Fruit fly (Drosophila melanogaster) whole organism, embryonic: ENCODE data around the gene Adgf-C.

Experiments used
- ATbp ChIP-seq: fragments of 200-800 bp; sonication (Bioruptor generic); optimal IDR thresholded peaks from 2 replicates; lab custom pipeline; 2017; ENCODE audit warnings: missing biosample characterization, mild to moderate bottlenecking, missing genetic modification characterization, missing genetic modification reagents
- Ada2b ChIP-seq: fragments of 200-800 bp; sonication (Bioruptor generic); IDR thresholded peaks from 2 replicates; pipeline ENCODE4 v1.3.6; 2022; ENCODE audit warnings: missing biosample characterization, missing genetic modification characterization
- Atf-2 ChIP-seq: fragments of 200-800 bp; sonication (Bioruptor generic); optimal IDR thresholded peaks from 2 replicates; lab custom pipeline; 2016; ENCODE audit warnings: missing biosample characterization, missing genetic modification characterization
- Bteb2 ChIP-seq: fragments of 200-800 bp; sonication (Bioruptor generic); optimal IDR thresholded peaks from 2 replicates; lab custom pipeline; 2016; ENCODE audit warnings: missing biosample characterization, missing genetic modification characterization
- CG10209 ChIP-seq: fragments of 200-800 bp; sonication (Bioruptor generic); optimal IDR thresholded peaks from 3 replicates; lab custom pipeline; 2017; ENCODE audit warnings: missing biosample characterization, mild to moderate bottlenecking, missing genetic modification characterization, missing genetic modification reagents
- CG10959 ChIP-seq: fragments of 200-800 bp; sonication (Bioruptor generic); IDR thresholded peaks from 2 replicates; pipeline ENCODE4 v1.3.6; 2022; ENCODE audit warnings: missing biosample characterization, missing genetic modification characterization
- CG11723 ChIP-seq: fragments of 200-800 bp; sonication (Bioruptor generic); optimal IDR thresholded peaks from 2 replicates; lab custom pipeline; 2017; ENCODE audit warnings: missing biosample characterization, mild to moderate bottlenecking, missing genetic modification characterization
- CG13287 ChIP-seq: fragments of 200-800 bp; sonication (Bioruptor generic); IDR thresholded peaks from 2 replicates; pipeline ENCODE4 v1.3.6; 2022; ENCODE audit warnings: missing biosample characterization, missing genetic modification characterization; ENCODE audit not compliant: partially characterized antibody
- CG13624 ChIP-seq: fragments of 200-800 bp; sonication (Bioruptor generic); optimal IDR thresholded peaks from 2 replicates; lab custom pipeline; 2016; ENCODE audit warnings: missing biosample characterization, missing genetic modification characterization
- CG14014 ChIP-seq: fragments of 200-800 bp; sonication (Bioruptor generic); IDR thresholded peaks from 2 replicates; pipeline ENCODE4 v1.3.6; 2022; ENCODE audit warnings: missing biosample characterization, missing genetic modification characterization
- CG14050 ChIP-seq: fragments of 200-800 bp; sonication (Bioruptor generic); IDR thresholded peaks from 3 replicates; pipeline ENCODE4 v1.3.6; 2022; ENCODE audit warnings: missing biosample characterization, missing genetic modification characterization
- CG15269 ChIP-seq: fragments of 200-800 bp; sonication (Bioruptor generic); optimal IDR thresholded peaks from 2 replicates; lab custom pipeline; 2018; ENCODE audit warnings: missing biosample characterization, mild to moderate bottlenecking, missing genetic modification characterization, moderate library complexity
- CG15601 ChIP-seq: fragments of 200-800 bp; sonication (Bioruptor generic); optimal IDR thresholded peaks from 3 replicates; lab custom pipeline; 2019; ENCODE audit warnings: missing biosample characterization, mild to moderate bottlenecking, missing genetic modification characterization, moderate library complexity
- CG1602 ChIP-seq: fragments of 200-800 bp; sonication (Bioruptor generic); optimal IDR thresholded peaks from 3 replicates; lab custom pipeline; 2016; ENCODE audit warnings: missing biosample characterization, missing genetic modification characterization
- CG1603 ChIP-seq: fragments of 200-800 bp; sonication (Bioruptor generic); optimal IDR thresholded peaks from 2 replicates; lab custom pipeline; 2019; ENCODE audit warnings: missing biosample characterization, mild to moderate bottlenecking, missing genetic modification characterization, moderate library complexity
- CG1647 ChIP-seq: fragments of 200-800 bp; sonication (Bioruptor generic); optimal IDR thresholded peaks from 3 replicates; lab custom pipeline; 2016; ENCODE audit warnings: missing biosample characterization, missing genetic modification characterization
- CG2199 ChIP-seq: fragments of 200-800 bp; sonication (Bioruptor generic); IDR thresholded peaks from 3 replicates; pipeline ENCODE4 v1.3.6; 2022; ENCODE audit warnings: missing biosample characterization, missing genetic modification characterization
- CG2875 ChIP-seq: fragments of 200-800 bp; sonication (Bioruptor generic); optimal IDR thresholded peaks from 2 replicates; lab custom pipeline; 2017; ENCODE audit warnings: missing biosample characterization, mild to moderate bottlenecking, missing genetic modification characterization, missing genetic modification reagents
- CG6683 ChIP-seq: fragments of 200-800 bp; sonication (Bioruptor generic); optimal IDR thresholded peaks from 2 replicates; lab custom pipeline; 2017; ENCODE audit warnings: missing biosample characterization, mild to moderate bottlenecking, missing genetic modification characterization, missing genetic modification reagents
- CG6813 ChIP-seq: fragments of 200-800 bp; sonication (Bioruptor generic); optimal IDR thresholded peaks from 2 replicates; lab custom pipeline; 2017; ENCODE audit warnings: missing biosample characterization, missing genetic modification characterization, mild to moderate bottlenecking, moderate library complexity, missing genetic modification reagents
- CG7372 ChIP-seq: fragments of 200-800 bp; sonication (Bioruptor generic); IDR thresholded peaks from 2 replicates; pipeline ENCODE4 v1.3.6; 2022; ENCODE audit warnings: missing biosample characterization, missing genetic modification characterization
- CG9437 ChIP-seq: fragments of 200-800 bp; sonication (Bioruptor generic); optimal IDR thresholded peaks from 2 replicates; lab custom pipeline; 2018; ENCODE audit warnings: missing biosample characterization, mild to moderate bottlenecking, missing genetic modification characterization
- CG9932 ChIP-seq: fragments of 200-800 bp; sonication (Bioruptor generic); IDR thresholded peaks from 2 replicates; pipeline ENCODE4 v1.3.6; 2022; ENCODE audit warnings: missing biosample characterization, missing genetic modification characterization
- Doc3 ChIP-seq: fragments of 200-800 bp; sonication (Bioruptor generic); IDR thresholded peaks from 3 replicates; pipeline ENCODE4 v1.3.6; 2022; ENCODE audit warnings: missing biosample characterization, missing genetic modification characterization; ENCODE audit not compliant: partially characterized antibody
- Ets97D ChIP-seq: fragments of 200-800 bp; sonication (Bioruptor generic); optimal IDR thresholded peaks from 3 replicates; lab custom pipeline; 2016; ENCODE audit warnings: missing biosample characterization, missing genetic modification characterization
- Kr ChIP-seq: fragments of 200-800 bp; sonication (Bioruptor generic); optimal IDR thresholded peaks from 2 replicates; lab custom pipeline; 2017; ENCODE audit warnings: missing biosample characterization, mild to moderate bottlenecking, missing genetic modification characterization
- Nf-YA ChIP-seq: fragments of 200-800 bp; sonication (Bioruptor generic); IDR thresholded peaks from 2 replicates; pipeline ENCODE4 v1.3.6; 2022; ENCODE audit warnings: missing biosample characterization, missing genetic modification characterization
- Optix ChIP-seq: fragments of 200-800 bp; sonication (Bioruptor generic); IDR thresholded peaks from 3 replicates; pipeline ENCODE4 v1.3.6; 2022; ENCODE audit warnings: missing biosample characterization, missing genetic modification characterization
- Sin3A ChIP-seq: fragments of >200 bp; optimal IDR thresholded peaks from 2 replicates; lab custom pipeline; 2018
- TFAM ChIP-seq: fragments of 200-800 bp; sonication (Bioruptor generic); optimal IDR thresholded peaks from 2 replicates; lab custom pipeline; 2017; ENCODE audit warnings: missing biosample characterization, missing genetic modification characterization, inconsistent platforms
- Trl ChIP-seq, 3 experiments: fragments of >200 bp in 2 of 3; fragments of 200-800 bp in 1 of 3; sonication (Bioruptor generic) in 1 of 3; optimal IDR thresholded peaks; 2 replicates in 1 of 3; 3 replicates in 2 of 3; lab custom pipeline; 2016 to 2017; ENCODE audit warnings: missing biosample characterization in 1 of 3, missing genetic modification characterization in 1 of 3
- aop ChIP-seq: fragments of 200-800 bp; sonication (Bioruptor generic); IDR thresholded peaks from 2 replicates; pipeline ENCODE4 v1.3.6; 2022; ENCODE audit warnings: missing biosample characterization, missing genetic modification characterization
- bsh ChIP-seq, 2 experiments: fragments of 200-800 bp; sonication (Bioruptor generic); optimal IDR thresholded peaks; 2 replicates each; lab custom pipeline; 2017 to 2018; ENCODE audit warnings: mild to moderate bottlenecking in 2 of 2, missing biosample characterization in 2 of 2, missing genetic modification characterization in 2 of 2, moderate library complexity in 1 of 2
- chm ChIP-seq: fragments of 200-800 bp; sonication (Bioruptor generic); IDR thresholded peaks from 2 replicates; pipeline ENCODE4 v1.3.6; 2022; ENCODE audit warnings: missing biosample characterization, missing genetic modification characterization
- ci ChIP-seq: fragments of 200-800 bp; sonication (Bioruptor generic); IDR thresholded peaks from 3 replicates; pipeline ENCODE4 v1.3.6; 2022; ENCODE audit warnings: missing biosample characterization, missing genetic modification characterization
- croc ChIP-seq: fragments of 200-800 bp; sonication (Bioruptor generic); conservative IDR thresholded peaks from 3 replicates; pipeline ENCODE4 v1.3.6; 2022; ENCODE audit warnings: missing biosample characterization, missing genetic modification characterization
- fd102C ChIP-seq: fragments of 200-800 bp; sonication (Bioruptor generic); optimal IDR thresholded peaks from 2 replicates; lab custom pipeline; 2018; ENCODE audit warnings: missing biosample characterization, mild to moderate bottlenecking, missing genetic modification characterization, moderate library complexity
- gt ChIP-seq: fragments of 200-800 bp; sonication (Bioruptor generic); IDR thresholded peaks from 2 replicates; pipeline ENCODE4 v1.3.6; 2022; ENCODE audit warnings: missing biosample characterization, missing genetic modification characterization
- ham ChIP-seq: fragments of 200-800 bp; sonication (Bioruptor generic); IDR thresholded peaks from 2 replicates; pipeline ENCODE4 v1.3.6; 2022; ENCODE audit warnings: missing biosample characterization, missing genetic modification characterization
- hth ChIP-seq: fragments of >200 bp; optimal IDR thresholded peaks from 2 replicates; lab custom pipeline; 2017; ENCODE audit warnings: inconsistent platforms
- pan ChIP-seq, 4 experiments: fragments of >200 bp in 3 of 4; fragments of 200-800 bp in 1 of 4; sonication (Bioruptor generic) in 1 of 4; optimal IDR thresholded peaks in 3 of 4; IDR thresholded peaks in 1 of 4; 2 replicates each; pipeline versions ENCODE4 v1.3.6 to Lab custom; 2017 to 2022; ENCODE audit warnings: missing biosample characterization in 2 of 4, missing genetic modification characterization in 2 of 4, mixed read lengths in 1 of 4
- pho ChIP-seq: fragments of 200-800 bp; sonication (Bioruptor generic); optimal IDR thresholded peaks from 2 replicates; lab custom pipeline; 2016; ENCODE audit warnings: missing biosample characterization, missing genetic modification characterization
- prd ChIP-seq, 3 experiments: fragments of >200 bp in 2 of 3; fragments of 200-800 bp in 1 of 3; sonication (Bioruptor generic) in 1 of 3; optimal IDR thresholded peaks in 2 of 3; IDR thresholded peaks in 1 of 3; 2 replicates in 2 of 3; 3 replicates in 1 of 3; pipeline versions ENCODE4 v1.3.6 to Lab custom; 2017 to 2022; ENCODE audit warnings: missing biosample characterization in 1 of 3, missing genetic modification characterization in 1 of 3
- sens ChIP-seq: fragments of 200-800 bp; sonication (Bioruptor generic); peaks from one replicate; lab custom pipeline; 2016; ENCODE audit warnings: missing biosample characterization, missing genetic modification characterization
- sima ChIP-seq: fragments of 200-800 bp; sonication (Bioruptor generic); optimal IDR thresholded peaks from 2 replicates; lab custom pipeline; 2016; ENCODE audit warnings: missing biosample characterization, missing genetic modification characterization
- sna ChIP-seq: fragments of 200-800 bp; sonication (Bioruptor generic); IDR thresholded peaks from 2 replicates; pipeline ENCODE4 v1.3.6; 2022; ENCODE audit warnings: missing biosample characterization, missing genetic modification characterization; ENCODE audit not compliant: partially characterized antibody
- tgo ChIP-seq: fragments of 200-800 bp; sonication (Bioruptor generic); IDR thresholded peaks from 3 replicates; pipeline ENCODE4 v1.3.6; 2022; ENCODE audit warnings: missing biosample characterization, missing genetic modification characterization
- tin ChIP-seq: fragments of 200-800 bp; sonication (Bioruptor generic); optimal IDR thresholded peaks from 3 replicates; lab custom pipeline; 2016; ENCODE audit warnings: missing biosample characterization, missing genetic modification characterization
- toy ChIP-seq: fragments of 200-800 bp; sonication (Bioruptor generic); IDR thresholded peaks from 2 replicates; pipeline ENCODE4 v1.3.6; 2022; ENCODE audit warnings: missing biosample characterization, missing genetic modification characterization
- usp ChIP-seq: fragments of >200 bp; optimal IDR thresholded peaks from 2 replicates; lab custom pipeline; 2017; ENCODE audit warnings: missing biosample characterization, missing genetic modification characterization

Adgf-C gene

dm6 chr3R:13716827-13717226 lies 10.3 kb downstream of the Adgf-C start (continued):
- TF ChIP-seq bsh (GFP tag; optimal IDR thresholded peaks at IDR 0.05; lab: Kevin White, UChicago) (peak; percentile 30 to 61), Doc3 (no peak), fd102C (GFP tag; lab: Kevin White, UChicago) (no peak), CG15601 (tag; lab: Kevin White, UChicago) (no peak), CG15269 (tag; lab: Kevin White, UChicago) (no peak), CG1603 (peak; percentile 62), aop (peak; percentile 21; the same call in 1 of the 2 replicates), CG11723 (no peak), CG14050 (GFP tag; lab: Robert Waterston, UW) (peak; percentile 35; the same call in 1 of the 3 replicates), chm (GFP tag; lab: Robert Waterston, UW) (no peak), usp (no peak), pho (GFP tag; lab: Kevin White, UChicago) (no peak), sens (GFP tag; lab: Kevin White, UChicago) (peak; percentile 77), gt (GFP tag; lab: Robert Waterston, UW) (peak; percentile 27; the same call in 1 of the 2 replicates), Nf-YA (GFP tag; lab: Robert Waterston, UW) (peak; percentile 46; the same call in 1 of the 2 replicates), CG10209 (GFP tag; lab: Kevin White, UChicago) (no peak), CG2199 (GFP tag; lab: Robert Waterston, UW) (no peak), CG13287 (GFP tag; lab: Robert Waterston, UW) (no peak), TFAM (GFP tag; lab: Kevin White, UChicago) (no peak), Sin3A (lab: Kevin White, UChicago) (no peak), CG9437 (GFP tag; lab: Kevin White, UChicago) (no peak), ATbp (peak; percentile 24), Kr (GFP tag; lab: Kevin White, UChicago) (no peak), CG1647 (peak; percentile 32), ci (GFP tag; lab: Robert Waterston, UW) (peak; percentile 71; the same call in 1 of the 3 replicates), Bteb2 (GFP tag; lab: Kevin White, UChicago) (no peak), sna (GFP tag; lab: Robert Waterston, UW) (no peak), CG7372 (0 out of 2 replicates have a peak, but pooled peaks have one; percentile 29), croc (no peak), hth (no peak), pan (optimal IDR thresholded peaks at IDR 0.05; lab: Kevin White, UChicago) (no peak), pan (GFP tag; optimal IDR thresholded peaks at IDR 0.05 in 1 of 2, IDR thresholded peaks at IDR 0.05 in 1 of 2) (no peak), CG9932 (GFP tag; lab: Robert Waterston, UW) (no peak), CG2875 (GFP tag; lab: Kevin White, UChicago) (peak; percentile 31), CG13624 (GFP tag; lab: Kevin White, UChicago) (peak; percentile 39), Atf-2 (GFP tag; lab: Kevin White, UChicago) (no peak), CG10959 (GFP tag; lab: Robert Waterston, UW) (0 out of 2 replicates have a peak, but pooled peaks have one; percentile 15), Ada2b (no peak), Optix (GFP tag; lab: Robert Waterston, UW) (0 out of 3 replicates have a peak, but pooled peaks have one; percentile 24), CG14014 (GFP tag; lab: Robert Waterston, UW) (peak; percentile 31; the same call in 1 of the 2 replicates), tgo (GFP tag; lab: Robert Waterston, UW) (no peak), toy (GFP tag; lab: Robert Waterston, UW) (no peak), CG6683 (GFP tag; lab: Kevin White, UChicago) (no peak), tin (no peak), prd (optimal IDR thresholded peaks at IDR 0.05; lab: Kevin White, UChicago) (no peak), prd (GFP tag; IDR thresholded peaks at IDR 0.05; lab: Robert Waterston, UW) (peak; percentile 60; the same call in 2 of the 3 replicates), Ets97D (peak; percentile 7), CG6813 (GFP tag; lab: Kevin White, UChicago) (no peak), CG1602 (GFP tag; lab: Kevin White, UChicago) (no peak), Trl (optimal IDR thresholded peaks at IDR 0.05; lab: Kevin White, UChicago) (no peak), Trl (GFP tag; optimal IDR thresholded peaks at IDR 0.05; lab: Kevin White, UChicago) (peak; percentile 3), sima (GFP tag; lab: Kevin White, UChicago) (no peak), ham (GFP tag; lab: Robert Waterston, UW) (no peak)
